Fruit fly (Drosophila melanogaster) whole organism, embryonic: Measurements from ENCODE around the gene CG33791.

Experiments used
- Atf6 ChIP-seq: fragments of 200-800 bp; sonication (Bioruptor generic); IDR thresholded peaks from 2 replicates; pipeline ENCODE4 v1.3.6; 2022; ENCODE audit warnings: missing biosample characterization, missing genetic modification characterization
- Bdp1 ChIP-seq: fragments of 200-800 bp; sonication (Bioruptor generic); optimal IDR thresholded peaks from 3 replicates; lab custom pipeline; 2016; ENCODE audit warnings: missing biosample characterization, missing genetic modification characterization
- CG10431 ChIP-seq: fragments of 200-800 bp; sonication (Bioruptor generic); optimal IDR thresholded peaks from 3 replicates; lab custom pipeline; 2018; ENCODE audit warnings: missing biosample characterization, mild to moderate bottlenecking, missing genetic modification characterization
- CG13775 ChIP-seq: fragments of 200-800 bp; sonication (Bioruptor generic); optimal IDR thresholded peaks from 3 replicates; lab custom pipeline; 2017; ENCODE audit warnings: missing biosample characterization, mild to moderate bottlenecking, missing genetic modification characterization
- CG13894 ChIP-seq: fragments of 200-800 bp; sonication (Bioruptor generic); optimal IDR thresholded peaks from 3 replicates; lab custom pipeline; 2018; ENCODE audit warnings: missing biosample characterization, mild to moderate bottlenecking, missing genetic modification characterization, moderate library complexity
- CG14014 ChIP-seq: fragments of 200-800 bp; sonication (Bioruptor generic); IDR thresholded peaks from 2 replicates; pipeline ENCODE4 v1.3.6; 2022; ENCODE audit warnings: missing biosample characterization, missing genetic modification characterization
- CG2129 ChIP-seq: fragments of 200-800 bp; sonication (Bioruptor generic); IDR thresholded peaks from 2 replicates; pipeline ENCODE4 v1.3.6; 2022; ENCODE audit warnings: missing biosample characterization, missing genetic modification characterization; ENCODE audit not compliant: partially characterized antibody
- CG2199 ChIP-seq: fragments of 200-800 bp; sonication (Bioruptor generic); IDR thresholded peaks from 3 replicates; pipeline ENCODE4 v1.3.6; 2022; ENCODE audit warnings: missing biosample characterization, missing genetic modification characterization
- CG30020 ChIP-seq: fragments of 200-800 bp; optimal IDR thresholded peaks from 2 replicates; lab custom pipeline; 2019; ENCODE audit warnings: missing biosample characterization, mild to moderate bottlenecking, missing genetic modification characterization, moderate library complexity
- CG31388 ChIP-seq: fragments of 200-800 bp; sonication (Bioruptor generic); optimal IDR thresholded peaks from 2 replicates; lab custom pipeline; 2016; ENCODE audit warnings: missing biosample characterization, missing genetic modification characterization
- CG32532 ChIP-seq: fragments of 200-800 bp; sonication (Bioruptor generic); IDR thresholded peaks from 2 replicates; pipeline ENCODE4 v1.3.6; 2022; ENCODE audit warnings: missing biosample characterization, missing genetic modification characterization
- CG3847 ChIP-seq: fragments of 200-800 bp; sonication (Bioruptor generic); IDR thresholded peaks from 2 replicates; pipeline ENCODE4 v1.3.6; 2022; ENCODE audit warnings: missing biosample characterization, missing genetic modification characterization
- CG4617 ChIP-seq: fragments of 200-800 bp; sonication (Bioruptor generic); optimal IDR thresholded peaks from 3 replicates; lab custom pipeline; 2016; ENCODE audit warnings: missing biosample characterization, missing genetic modification characterization, borderline replicate concordance
- CG4730 ChIP-seq: fragments of 200-800 bp; sonication (Bioruptor generic); IDR thresholded peaks from 2 replicates; pipeline ENCODE4 v1.3.6; 2022; ENCODE audit warnings: missing biosample characterization, missing genetic modification characterization
- CG4854 ChIP-seq: fragments of 200-800 bp; sonication (Bioruptor generic); optimal IDR thresholded peaks from 2 replicates; lab custom pipeline; 2016; ENCODE audit warnings: missing biosample characterization, missing genetic modification characterization, inconsistent platforms
- CG6254 ChIP-seq: fragments of 200-800 bp; sonication (Bioruptor generic); optimal IDR thresholded peaks from 3 replicates; lab custom pipeline; 2017; ENCODE audit warnings: mild to moderate bottlenecking, missing biosample characterization, missing genetic modification reagents, missing genetic modification characterization
- Chrac-16 ChIP-seq: fragments of 200-800 bp; sonication (Bioruptor generic); optimal IDR thresholded peaks from 3 replicates; lab custom pipeline; 2016; ENCODE audit warnings: missing biosample characterization, missing genetic modification characterization
- Hey ChIP-seq: fragments of 200-800 bp; sonication (Bioruptor generic); optimal IDR thresholded peaks from 3 replicates; lab custom pipeline; 2018; ENCODE audit warnings: missing biosample characterization, mild to moderate bottlenecking, missing genetic modification characterization
- MESR4 ChIP-seq: fragments of 200-800 bp; sonication (Bioruptor generic); optimal IDR thresholded peaks from 2 replicates; lab custom pipeline; 2018; ENCODE audit warnings: missing biosample characterization, mild to moderate bottlenecking, missing genetic modification characterization, moderate library complexity
- Oli ChIP-seq: fragments of 200-800 bp; sonication (Bioruptor generic); optimal IDR thresholded peaks from 2 replicates; lab custom pipeline; 2018; ENCODE audit warnings: missing biosample characterization, mild to moderate bottlenecking, missing genetic modification characterization, moderate library complexity
- Pdp1 ChIP-seq, 2 experiments: fragments of 200-800 bp; sonication (Bioruptor generic); optimal IDR thresholded peaks; 3 replicates each; lab custom pipeline; 2016; ENCODE audit warnings: missing biosample characterization in 2 of 2, missing genetic modification characterization in 2 of 2, mild to moderate bottlenecking in 1 of 2, moderate library complexity in 1 of 2
- Poxn ChIP-seq: fragments of 200-800 bp; sonication (Bioruptor generic); IDR thresholded peaks from 2 replicates; pipeline ENCODE4 v1.3.6; 2022; ENCODE audit warnings: missing biosample characterization, missing genetic modification characterization
- Six4 ChIP-seq: fragments of 200-800 bp; sonication (Bioruptor generic); optimal IDR thresholded peaks from 2 replicates; lab custom pipeline; 2016; ENCODE audit warnings: missing biosample characterization, missing genetic modification characterization
- Spps ChIP-seq: fragments of 200-800 bp; sonication (Bioruptor generic); optimal IDR thresholded peaks from 2 replicates; lab custom pipeline; 2018; ENCODE audit warnings: missing biosample characterization, mild to moderate bottlenecking, missing genetic modification characterization
- Xbp1 ChIP-seq: fragments of 200-800 bp; sonication (Bioruptor generic); optimal IDR thresholded peaks from 3 replicates; lab custom pipeline; 2016; ENCODE audit warnings: missing biosample characterization, mild to moderate bottlenecking, missing genetic modification characterization
- aop ChIP-seq: fragments of 200-800 bp; sonication (Bioruptor generic); IDR thresholded peaks from 2 replicates; pipeline ENCODE4 v1.3.6; 2022; ENCODE audit warnings: missing biosample characterization, missing genetic modification characterization
- bbx ChIP-seq: fragments of 200-800 bp; sonication (Bioruptor generic); IDR thresholded peaks from 2 replicates; pipeline ENCODE4 v1.3.6; 2022; ENCODE audit warnings: missing biosample characterization, missing genetic modification characterization; ENCODE audit not compliant: partially characterized antibody
- bowl ChIP-seq: fragments of 200-800 bp; sonication (Bioruptor generic); IDR thresholded peaks from 2 replicates; pipeline ENCODE4 v1.3.6; 2022; ENCODE audit warnings: missing biosample characterization, missing genetic modification characterization
- chn ChIP-seq: fragments of 200-800 bp; sonication (Bioruptor generic); optimal IDR thresholded peaks from 2 replicates; lab custom pipeline; 2016; ENCODE audit warnings: missing biosample characterization, missing genetic modification characterization
- corto ChIP-seq: fragments of 200-800 bp; sonication (Bioruptor generic); optimal IDR thresholded peaks from 2 replicates; lab custom pipeline; 2016; ENCODE audit warnings: missing biosample characterization, mild to moderate bottlenecking, missing genetic modification characterization, moderate library complexity
- cwo ChIP-seq: fragments of 200-800 bp; sonication (Bioruptor generic); optimal IDR thresholded peaks from 3 replicates; lab custom pipeline; 2017; ENCODE audit warnings: missing biosample characterization, missing genetic modification characterization, mild to moderate bottlenecking, moderate library complexity, missing genetic modification reagents
- emc ChIP-seq: fragments of 200-800 bp; sonication (Bioruptor generic); optimal IDR thresholded peaks from 2 replicates; lab custom pipeline; 2016; ENCODE audit warnings: missing biosample characterization, missing genetic modification characterization
- ems ChIP-seq: fragments of 200-800 bp; sonication (Bioruptor generic); optimal IDR thresholded peaks from 3 replicates; lab custom pipeline; 2016; ENCODE audit warnings: missing biosample characterization, missing genetic modification characterization
- fru ChIP-seq: fragments of >200 bp; optimal IDR thresholded peaks from 2 replicates; lab custom pipeline; 2017
- gcm2 ChIP-seq: fragments of 200-800 bp; sonication (Bioruptor generic); optimal IDR thresholded peaks from 2 replicates; lab custom pipeline; 2016; ENCODE audit warnings: missing biosample characterization, missing genetic modification characterization
- grn ChIP-seq: fragments of 200-800 bp; sonication (Bioruptor generic); optimal IDR thresholded peaks from 3 replicates; lab custom pipeline; 2017; ENCODE audit warnings: missing biosample characterization, missing genetic modification characterization
- ind ChIP-seq: fragments of 200-800 bp; sonication (Bioruptor generic); optimal IDR thresholded peaks from 3 replicates; lab custom pipeline; 2016; ENCODE audit warnings: missing biosample characterization, missing genetic modification characterization
- kni ChIP-seq: fragments of 200-800 bp; sonication (Bioruptor generic); optimal IDR thresholded peaks from 3 replicates; lab custom pipeline; 2017; ENCODE audit warnings: mild to moderate bottlenecking, missing biosample characterization, missing genetic modification reagents, missing genetic modification characterization
- lilli ChIP-seq: fragments of 200-800 bp; sonication (Bioruptor generic); optimal IDR thresholded peaks from 3 replicates; lab custom pipeline; 2016; ENCODE audit warnings: missing biosample characterization, missing genetic modification characterization
- mld ChIP-seq: fragments of 200-800 bp; sonication (Bioruptor generic); IDR thresholded peaks from 3 replicates; pipeline ENCODE4 v1.3.6; 2022; ENCODE audit warnings: missing biosample characterization, missing genetic modification characterization; ENCODE audit not compliant: partially characterized antibody
- nmo ChIP-seq: fragments of 200-800 bp; sonication (Bioruptor generic); optimal IDR thresholded peaks from 2 replicates; lab custom pipeline; 2018; ENCODE audit warnings: missing biosample characterization, mild to moderate bottlenecking, missing genetic modification characterization, moderate library complexity
- phol ChIP-seq: fragments of 200-800 bp; sonication (Bioruptor generic); optimal IDR thresholded peaks from 3 replicates; lab custom pipeline; 2018; ENCODE audit warnings: missing biosample characterization, mild to moderate bottlenecking, missing genetic modification characterization, moderate library complexity
- sim ChIP-seq: fragments of 200-800 bp; sonication (Bioruptor generic); IDR thresholded peaks from 2 replicates; pipeline ENCODE4 v1.3.6; 2022; ENCODE audit warnings: missing biosample characterization, missing genetic modification characterization
- ssp ChIP-seq: fragments of 200-800 bp; sonication (Bioruptor generic); IDR thresholded peaks from 2 replicates; pipeline ENCODE4 v1.3.6; 2022; ENCODE audit warnings: missing biosample characterization, missing genetic modification characterization
- tio ChIP-seq: fragments of 200-800 bp; sonication (Bioruptor generic); optimal IDR thresholded peaks from 2 replicates; lab custom pipeline; 2017; ENCODE audit warnings: missing biosample characterization, missing genetic modification characterization, inconsistent platforms
- vfl ChIP-seq: fragments of 200-800 bp; sonication (Bioruptor generic); optimal IDR thresholded peaks from 2 replicates; lab custom pipeline; 2016; ENCODE audit warnings: missing biosample characterization, missing genetic modification characterization
- z ChIP-seq: fragments of 200-800 bp; sonication (Bioruptor generic); IDR thresholded peaks from 3 replicates; pipeline ENCODE4 v1.3.6; 2022; ENCODE audit warnings: missing biosample characterization, missing genetic modification characterization
- zen ChIP-seq: fragments of 200-800 bp; sonication (Bioruptor generic); optimal IDR thresholded peaks from 3 replicates; lab custom pipeline; 2018; ENCODE audit warnings: missing biosample characterization, mild to moderate bottlenecking, missing genetic modification characterization, moderate library complexity
- zen2 ChIP-seq: fragments of 200-800 bp; sonication (Bioruptor generic); IDR thresholded peaks from 3 replicates; pipeline ENCODE4 v1.3.6; 2022; ENCODE audit warnings: missing biosample characterization, missing genetic modification characterization; ENCODE audit not compliant: partially characterized antibody

CG33791 gene

DNA sequence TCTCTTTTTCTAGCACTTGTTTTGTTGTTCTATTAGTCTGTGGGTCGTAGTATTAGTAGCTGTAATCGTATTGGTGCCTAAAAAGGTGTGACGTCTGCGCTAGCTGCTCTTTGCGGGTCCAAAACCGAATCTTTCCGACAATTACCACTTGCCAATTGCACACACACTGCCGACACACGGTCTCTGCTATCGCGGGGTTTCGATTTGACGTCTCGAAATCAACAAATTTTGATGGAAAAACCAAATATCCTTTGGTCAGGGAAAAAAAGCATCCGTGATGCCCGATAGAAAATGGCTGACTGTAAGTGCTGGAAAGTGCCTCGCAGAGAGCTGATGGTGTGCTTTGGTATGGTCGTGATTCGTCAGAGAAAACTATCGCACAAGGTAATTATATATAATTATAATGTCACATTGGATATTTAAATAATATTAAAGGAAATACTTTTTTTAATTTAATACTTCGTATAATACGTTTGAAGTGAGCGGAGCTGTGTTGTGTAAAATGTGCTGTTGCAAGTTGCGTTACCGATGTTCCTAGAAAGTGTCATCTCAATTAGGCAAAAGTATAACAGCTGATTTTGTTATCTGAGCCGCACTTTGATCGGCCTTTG lies 44.5 kb upstream of the CG33791 start, which contains the start of the genes Pex10 and CG12099 (continued):
- TF ChIP-seq kni (GFP tag; lab: Kevin White, UChicago) (peak; percentile 78), CG30020 (tag; lab: Kevin White, UChicago) (peak; percentile 81), Hey (tag; lab: Kevin White, UChicago) (no peak), Poxn (GFP tag; lab: Robert Waterston, UW) (peak; percentile 73), CG6254 (peak; percentile 62), gcm2 (GFP tag; lab: Kevin White, UChicago) (no peak), bbx (GFP tag; lab: Robert Waterston, UW) (peak; percentile 84), grn (GFP tag; lab: Kevin White, UChicago) (peak; percentile 74), chn (GFP tag; lab: Kevin White, UChicago) (peak; percentile 81), aop (GFP tag; lab: Robert Waterston, UW) (peak; percentile 47; the same call in 1 of the 2 replicates), lilli (GFP tag; lab: Kevin White, UChicago) (peak; percentile 88), ind (peak; percentile 91), CG4854 (peak; percentile 74), CG10431 (GFP tag; lab: Kevin White, UChicago) (no peak), CG3847 (GFP tag; lab: Robert Waterston, UW) (peak; percentile 97), Atf6 (GFP tag; lab: Robert Waterston, UW) (peak; percentile 91), CG14014 (GFP tag; lab: Robert Waterston, UW) (peak; percentile 87), CG4617 (peak; percentile 86), CG2129 (GFP tag; lab: Robert Waterston, UW) (peak; percentile 90), z (GFP tag; lab: Robert Waterston, UW) (no peak), Chrac-16 (GFP tag; lab: Kevin White, UChicago) (peak; percentile 91), CG13775 (GFP tag; lab: Kevin White, UChicago) (peak; percentile 94), CG32532 (peak; percentile 95), emc (GFP tag; lab: Kevin White, UChicago) (peak; percentile 21), tio (GFP tag; lab: Kevin White, UChicago) (no peak), Pdp1 (GFP tag; optimal IDR thresholded peaks at IDR 0.05; lab: Kevin White, UChicago) (peak; percentile 53 to 74), phol (tag; lab: Kevin White, UChicago) (peak; percentile 100), CG2199 (0 out of 3 replicates have a peak, but pooled peaks have one; percentile 69), MESR4 (peak; percentile 95), ems (GFP tag; lab: Kevin White, UChicago) (peak; percentile 76), CG4730 (peak; percentile 87), Bdp1 (GFP tag; lab: Kevin White, UChicago) (peak; percentile 50), Spps (tag; lab: Kevin White, UChicago) (peak; percentile 44), Six4 (GFP tag; lab: Kevin White, UChicago) (peak; percentile 87), ssp (GFP tag; lab: Robert Waterston, UW) (peak; percentile 86), fru (no peak), nmo (GFP tag; lab: Kevin White, UChicago) (peak; percentile 94), zen2 (peak; percentile 67; the same call in 1 of the 3 replicates), Xbp1 (peak; percentile 94), Oli (peak; percentile 73), CG31388 (peak; percentile 64), zen (tag; lab: Kevin White, UChicago) (peak; percentile 89), corto (GFP tag; lab: Kevin White, UChicago) (peak; percentile 88), cwo (GFP tag; lab: Kevin White, UChicago) (peak; percentile 67), vfl (GFP tag; lab: Kevin White, UChicago) (peak; percentile 76), mld (GFP tag; lab: Robert Waterston, UW) (peak; percentile 80; the same call in 2 of the 3 replicates), bowl (GFP tag; lab: Robert Waterston, UW) (peak; percentile 64; the same call in 1 of the 2 replicates), sim (GFP tag; lab: Robert Waterston, UW) (peak; percentile 46; the same call in 1 of the 2 replicates), CG13894 (tag; lab: Kevin White, UChicago) (no peak)
